Worm (Caenorhabditis elegans) whole organism, L3 larva: Measurements from ENCODE around the gene F57C12.2.

Source experiments
- ZK546.5 ChIP-seq: sonication (generic microtip); optimal IDR thresholded peaks from 2 replicates; lab custom pipeline; 2017; ENCODE audit warnings: missing biosample characterization, missing genetic modification characterization
- nhr-28 ChIP-seq: fragments of 150-350 bp; optimal IDR thresholded peaks from 2 replicates; lab custom pipeline; 2014; ENCODE audit warnings: missing biosample characterization, missing genetic modification characterization
- tbx-2 ChIP-seq: sonication (generic microtip); optimal IDR thresholded peaks from 2 replicates; lab custom pipeline; 2016; ENCODE audit warnings: mild to moderate bottlenecking, missing genetic modification characterization, missing compliant biosample characterization
- unc-62 ChIP-seq: fragments of 150-350 bp; sonication (generic microtip); optimal IDR thresholded peaks from 4 replicates; lab custom pipeline; 2014; ENCODE audit warnings: missing biosample characterization, missing genetic modification reagents, missing genetic modification characterization

ce11 chrX:557195-557594 is 6.0 kb upstream of the F57C12.2 start, which contains the start of gene hlh-19:
- TF ChIP-seq ZK546.5 (tag; lab: Kevin White, UChicago) (no peak), nhr-28 (tag; lab: Kevin White, UChicago) (no peak), tbx-2 (tag; lab: Kevin White, UChicago) (no peak), unc-62 (GFP tag; lab: Kevin White, UChicago) (no peak)
